Fruit fly (Drosophila melanogaster) whole organism, embryonic: ENCODE data around the gene srl.

Experiments used
- B-H2 ChIP-seq: fragments of 200-800 bp; sonication (Bioruptor generic); optimal IDR thresholded peaks from 2 replicates; lab custom pipeline; 2018; ENCODE audit warnings: missing biosample characterization, mild to moderate bottlenecking, missing genetic modification characterization
- Bgb ChIP-seq: fragments of 200-800 bp; sonication (Bioruptor generic); IDR thresholded peaks from 2 replicates; pipeline ENCODE4 v1.3.6; 2022; ENCODE audit warnings: missing biosample characterization, missing genetic modification characterization; ENCODE audit not compliant: partially characterized antibody
- Bteb2 ChIP-seq: fragments of 200-800 bp; sonication (Bioruptor generic); optimal IDR thresholded peaks from 2 replicates; lab custom pipeline; 2016; ENCODE audit warnings: missing biosample characterization, missing genetic modification characterization
- CG10366 ChIP-seq: fragments of 200-800 bp; sonication (Bioruptor generic); IDR thresholded peaks from 2 replicates; pipeline ENCODE4 v1.3.6; 2022; ENCODE audit warnings: missing biosample characterization, missing genetic modification characterization
- CG11695 ChIP-seq: fragments of 200-800 bp; sonication (Bioruptor generic); IDR thresholded peaks from 3 replicates; pipeline ENCODE4 v1.3.6; 2022; ENCODE audit warnings: missing biosample characterization, missing genetic modification characterization
- CG14710 ChIP-seq: fragments of 200-800 bp; sonication (Bioruptor generic); optimal IDR thresholded peaks from 3 replicates; lab custom pipeline; 2019; ENCODE audit warnings: missing biosample characterization, mild to moderate bottlenecking, missing genetic modification characterization, moderate library complexity
- CG15479 ChIP-seq: fragments of 200-800 bp; sonication (Bioruptor generic); optimal IDR thresholded peaks from 3 replicates; lab custom pipeline; 2019; ENCODE audit warnings: missing biosample characterization, mild to moderate bottlenecking, missing genetic modification characterization, moderate library complexity
- CG1792 ChIP-seq: fragments of 200-800 bp; sonication (Bioruptor generic); optimal IDR thresholded peaks from 2 replicates; lab custom pipeline; 2016; ENCODE audit warnings: missing biosample characterization, missing genetic modification characterization
- CG2202 ChIP-seq: fragments of 200-800 bp; sonication (Bioruptor generic); optimal IDR thresholded peaks from 2 replicates; lab custom pipeline; 2018; ENCODE audit warnings: missing biosample characterization, mild to moderate bottlenecking, missing genetic modification characterization
- CG4424 ChIP-seq: fragments of 200-800 bp; sonication (Bioruptor generic); optimal IDR thresholded peaks from 3 replicates; lab custom pipeline; 2016; ENCODE audit warnings: missing biosample characterization, missing genetic modification characterization
- CG5180 ChIP-seq: fragments of 200-800 bp; sonication (Bioruptor generic); optimal IDR thresholded peaks from 3 replicates; lab custom pipeline; 2017; ENCODE audit warnings: missing biosample characterization, missing genetic modification characterization, mild to moderate bottlenecking, moderate library complexity, missing genetic modification reagents
- CG5953 ChIP-seq: fragments of 200-800 bp; sonication (Bioruptor generic); IDR thresholded peaks from 2 replicates; pipeline ENCODE4 v1.3.6; 2022; ENCODE audit warnings: missing biosample characterization, missing genetic modification characterization
- CG6854 ChIP-seq: fragments of 200-800 bp; sonication (Bioruptor generic); optimal IDR thresholded peaks from 3 replicates; lab custom pipeline; 2017; ENCODE audit warnings: missing biosample characterization, mild to moderate bottlenecking, missing genetic modification characterization
- CG7357 ChIP-seq: fragments of 200-800 bp; sonication (Bioruptor generic); IDR thresholded peaks from 3 replicates; pipeline ENCODE4 v1.3.6; 2022; ENCODE audit warnings: missing biosample characterization, missing genetic modification characterization
- CG7556 ChIP-seq: fragments of 200-800 bp; sonication (Bioruptor generic); optimal IDR thresholded peaks from 2 replicates; lab custom pipeline; 2017; ENCODE audit warnings: missing biosample characterization, mild to moderate bottlenecking, missing genetic modification characterization
- CG8765 ChIP-seq: fragments of 200-800 bp; sonication (Bioruptor generic); IDR thresholded peaks from 2 replicates; pipeline ENCODE4 v1.3.6; 2022; ENCODE audit warnings: missing biosample characterization, missing genetic modification characterization
- CkIIα-i1 ChIP-seq: fragments of 200-800 bp; sonication (Bioruptor generic); IDR thresholded peaks from 2 replicates; pipeline ENCODE4 v1.3.6; 2022; ENCODE audit warnings: missing biosample characterization, missing genetic modification characterization
- D19A ChIP-seq: fragments of 200-800 bp; optimal IDR thresholded peaks from 3 replicates; lab custom pipeline; 2019; ENCODE audit warnings: missing biosample characterization, mild to moderate bottlenecking, missing genetic modification characterization, moderate library complexity
- Dek ChIP-seq: fragments of 200-800 bp; sonication (Bioruptor generic); optimal IDR thresholded peaks from 3 replicates; lab custom pipeline; 2019; ENCODE audit warnings: missing biosample characterization, mild to moderate bottlenecking, missing genetic modification characterization, moderate library complexity
- E2f1 ChIP-seq: fragments of 200-800 bp; sonication (Bioruptor generic); IDR thresholded peaks from 2 replicates; pipeline ENCODE4 v1.3.6; 2022; ENCODE audit warnings: missing biosample characterization, missing genetic modification characterization
- Eip74EF ChIP-seq, 2 experiments: fragments of 200-800 bp in 1 of 2; fragments of >200 bp in 1 of 2; sonication (Bioruptor generic) in 1 of 2; optimal IDR thresholded peaks; 2 replicates each; lab custom pipeline; 2017 to 2019; ENCODE audit warnings: missing biosample characterization in 2 of 2, missing genetic modification characterization in 2 of 2, mild to moderate bottlenecking in 1 of 2, moderate library complexity in 1 of 2
- Hand ChIP-seq: fragments of 200-800 bp; sonication (Bioruptor generic); optimal IDR thresholded peaks from 2 replicates; lab custom pipeline; 2017; ENCODE audit warnings: mild to moderate bottlenecking, missing biosample characterization, missing genetic modification reagents, missing genetic modification characterization
- Hmx ChIP-seq: fragments of 200-800 bp; sonication (Bioruptor generic); optimal IDR thresholded peaks from 2 replicates; lab custom pipeline; 2016; ENCODE audit warnings: missing biosample characterization, missing genetic modification characterization
- Hr78 ChIP-seq, 2 experiments: fragments of 200-800 bp in 1 of 2; fragments of >200 bp in 1 of 2; sonication (Bioruptor generic) in 1 of 2; optimal IDR thresholded peaks; 2 replicates each; lab custom pipeline; 2017 to 2019; ENCODE audit warnings: missing biosample characterization in 2 of 2, missing genetic modification characterization in 2 of 2, mild to moderate bottlenecking in 1 of 2, moderate library complexity in 1 of 2
- NC2β ChIP-seq: fragments of 200-800 bp; sonication (Bioruptor generic); optimal IDR thresholded peaks from 2 replicates; lab custom pipeline; 2016; ENCODE audit warnings: missing biosample characterization, missing genetic modification characterization
- TFAM ChIP-seq: fragments of 200-800 bp; sonication (Bioruptor generic); optimal IDR thresholded peaks from 2 replicates; lab custom pipeline; 2017; ENCODE audit warnings: missing biosample characterization, missing genetic modification characterization, inconsistent platforms
- Xbp1 ChIP-seq: fragments of 200-800 bp; sonication (Bioruptor generic); optimal IDR thresholded peaks from 3 replicates; lab custom pipeline; 2016; ENCODE audit warnings: missing biosample characterization, mild to moderate bottlenecking, missing genetic modification characterization
- Xrp1 ChIP-seq: fragments of 200-800 bp; sonication (Bioruptor generic); IDR thresholded peaks from 2 replicates; pipeline ENCODE4 v1.3.6; 2022; ENCODE audit warnings: missing biosample characterization, missing genetic modification characterization
- ato ChIP-seq: fragments of 200-800 bp; sonication (Bioruptor generic); IDR thresholded peaks from 2 replicates; pipeline ENCODE4 v1.3.6; 2022; ENCODE audit warnings: missing biosample characterization, missing genetic modification characterization; ENCODE audit not compliant: partially characterized antibody
- br ChIP-seq: fragments of >200 bp; optimal IDR thresholded peaks from 2 replicates; lab custom pipeline; 2017
- chn ChIP-seq: fragments of 200-800 bp; sonication (Bioruptor generic); optimal IDR thresholded peaks from 2 replicates; lab custom pipeline; 2016; ENCODE audit warnings: missing biosample characterization, missing genetic modification characterization
- crc ChIP-seq: fragments of 200-800 bp; sonication (Bioruptor generic); optimal IDR thresholded peaks from 2 replicates; lab custom pipeline; 2016; ENCODE audit warnings: missing biosample characterization, missing genetic modification characterization
- dimm ChIP-seq: fragments of 200-800 bp; sonication (Bioruptor generic); IDR thresholded peaks from 2 replicates; pipeline ENCODE4 v1.3.6; 2022; ENCODE audit warnings: missing biosample characterization, missing genetic modification characterization
- fd64A ChIP-seq: fragments of 200-800 bp; sonication (Bioruptor generic); optimal IDR thresholded peaks from 3 replicates; lab custom pipeline; 2018; ENCODE audit warnings: missing biosample characterization, mild to moderate bottlenecking, missing genetic modification characterization
- gem ChIP-seq: fragments of 200-800 bp; sonication (Bioruptor generic); optimal IDR thresholded peaks from 2 replicates; lab custom pipeline; 2019; ENCODE audit warnings: missing biosample characterization, mild to moderate bottlenecking, missing genetic modification characterization, moderate library complexity
- gsb-n ChIP-seq: fragments of 200-800 bp; sonication (Bioruptor generic); optimal IDR thresholded peaks from 3 replicates; lab custom pipeline; 2018; ENCODE audit warnings: missing biosample characterization, mild to moderate bottlenecking, missing genetic modification characterization
- h ChIP-seq: fragments of >200 bp; optimal IDR thresholded peaks from 2 replicates; lab custom pipeline; 2017
- luna ChIP-seq: fragments of 200-800 bp; sonication (Bioruptor generic); optimal IDR thresholded peaks from 2 replicates; lab custom pipeline; 2016; ENCODE audit warnings: missing biosample characterization, missing genetic modification characterization
- mam ChIP-seq: fragments of 200-800 bp; sonication (Bioruptor generic); optimal IDR thresholded peaks from 3 replicates; lab custom pipeline; 2016; ENCODE audit warnings: missing biosample characterization, missing genetic modification characterization
- odd ChIP-seq: fragments of 200-800 bp; sonication (Bioruptor generic); optimal IDR thresholded peaks from 2 replicates; lab custom pipeline; 2017; ENCODE audit warnings: missing biosample characterization, mild to moderate bottlenecking, missing genetic modification characterization
- p53 ChIP-seq: fragments of 200-800 bp; sonication (Bioruptor generic); optimal IDR thresholded peaks from 2 replicates; lab custom pipeline; 2016; ENCODE audit warnings: missing biosample characterization, missing genetic modification characterization
- peb ChIP-seq: fragments of 200-800 bp; sonication (Bioruptor generic); IDR thresholded peaks from 2 replicates; pipeline ENCODE4 v1.3.6; 2022; ENCODE audit warnings: missing biosample characterization, missing genetic modification characterization
- pho ChIP-seq: fragments of 200-800 bp; sonication (Bioruptor generic); optimal IDR thresholded peaks from 2 replicates; lab custom pipeline; 2016; ENCODE audit warnings: missing biosample characterization, missing genetic modification characterization
- pita ChIP-seq: fragments of 200-800 bp; sonication (Bioruptor generic); optimal IDR thresholded peaks from 2 replicates; lab custom pipeline; 2017; ENCODE audit warnings: missing biosample characterization, mild to moderate bottlenecking, missing genetic modification characterization
- sc ChIP-seq, 3 experiments: fragments of >200 bp in 2 of 3; fragments of 200-800 bp in 1 of 3; sonication (Bioruptor generic) in 1 of 3; optimal IDR thresholded peaks; 2 replicates in 2 of 3; 3 replicates in 1 of 3; lab custom pipeline; 2017; ENCODE audit warnings: mild to moderate bottlenecking in 1 of 3, missing biosample characterization in 1 of 3, missing genetic modification characterization in 1 of 3, missing genetic modification reagents in 1 of 3
- tin ChIP-seq: fragments of 200-800 bp; sonication (Bioruptor generic); optimal IDR thresholded peaks from 3 replicates; lab custom pipeline; 2016; ENCODE audit warnings: missing biosample characterization, missing genetic modification characterization
- toy ChIP-seq: fragments of 200-800 bp; sonication (Bioruptor generic); IDR thresholded peaks from 2 replicates; pipeline ENCODE4 v1.3.6; 2022; ENCODE audit warnings: missing biosample characterization, missing genetic modification characterization
- ttk ChIP-seq: fragments of 200-800 bp; sonication (Bioruptor generic); IDR thresholded peaks from 2 replicates; pipeline ENCODE4 v2.1.2; 2022; ENCODE audit warnings: missing biosample characterization, missing genetic modification characterization
- twi ChIP-seq: fragments of 200-800 bp; optimal IDR thresholded peaks from 2 replicates; lab custom pipeline; 2019; ENCODE audit warnings: missing biosample characterization, mild to moderate bottlenecking, missing genetic modification characterization, moderate library complexity

srl gene

DNA sequence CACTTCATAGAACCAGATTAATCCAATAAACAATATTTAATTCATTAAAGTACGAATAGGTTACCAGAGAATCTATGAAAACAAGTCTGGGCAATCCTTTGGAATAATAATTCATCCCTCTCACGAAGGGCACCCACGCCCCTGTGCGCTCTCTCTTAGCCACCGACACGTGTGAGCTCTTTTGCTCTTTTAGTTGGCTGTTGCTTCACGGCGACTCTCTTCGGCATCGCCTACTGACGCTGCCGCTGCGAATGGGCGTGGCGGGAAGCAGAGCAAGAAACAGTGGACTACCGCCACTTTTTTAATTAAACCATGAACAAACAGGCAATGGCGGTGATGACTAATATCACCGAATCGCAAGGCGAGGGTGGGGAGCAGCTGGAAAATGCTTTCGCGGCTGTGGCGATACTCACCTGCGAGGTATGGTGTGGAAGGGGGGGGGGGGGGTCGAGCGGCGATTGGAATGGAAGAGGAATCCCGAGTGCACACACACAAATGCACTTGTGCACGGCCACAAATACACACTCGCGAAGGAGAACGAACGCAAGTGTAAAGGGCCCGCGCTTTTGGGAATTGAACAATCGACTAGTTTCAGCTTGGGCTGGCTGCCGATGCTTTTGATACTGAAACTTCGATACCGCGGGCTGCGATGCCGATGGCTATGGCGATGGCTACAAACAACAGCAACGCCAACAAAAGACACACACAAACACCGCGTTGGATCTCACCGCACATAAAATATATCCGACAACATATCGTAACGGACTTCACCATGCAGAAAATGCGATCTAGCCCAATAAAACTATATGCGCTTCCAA lies 49.3 kb upstream of the srl start (continued):
- peak; percentile 73 for TF ChIP-seq p53
- TF ChIP-seq CG15479 (GFP tag; lab: Kevin White, UChicago) = no peak
- TF ChIP-seq pita (GFP tag; lab: Kevin White, UChicago) = no peak
- peak; percentile 47 for TF ChIP-seq B-H2 (GFP tag; lab: Kevin White, UChicago)
- TF ChIP-seq ato (GFP tag; lab: Robert Waterston, UW) = no peak
- TF ChIP-seq peb (GFP tag; lab: Robert Waterston, UW) = peak; percentile 52; the same call in 1 of the 2 replicates
- TF ChIP-seq mam (GFP tag; lab: Kevin White, UChicago) = peak; percentile 91
- TF ChIP-seq twi (tag; lab: Kevin White, UChicago) = no peak
- peak; percentile 79 for TF ChIP-seq NC2β (GFP tag; lab: Kevin White, UChicago)
- TF ChIP-seq TFAM (GFP tag; lab: Kevin White, UChicago) = peak; percentile 34
- peak; percentile 73 for TF ChIP-seq Hmx
- TF ChIP-seq Hand (GFP tag; lab: Kevin White, UChicago) = peak; percentile 51
- peak; percentile 82 for TF ChIP-seq odd (GFP tag; lab: Kevin White, UChicago)
- TF ChIP-seq Xbp1 (GFP tag; lab: Kevin White, UChicago) = peak; percentile 93
- TF ChIP-seq tin (GFP tag; lab: Kevin White, UChicago) = peak; percentile 87
- peak; percentile 46 for TF ChIP-seq fd64A (GFP tag; lab: Kevin White, UChicago)
- TF ChIP-seq sc (optimal IDR thresholded peaks at IDR 0.05; lab: Kevin White, UChicago) = no peak
- peak; percentile 60 for TF ChIP-seq sc (GFP tag; optimal IDR thresholded peaks at IDR 0.05; lab: Kevin White, UChicago)
- TF ChIP-seq CG11695 (GFP tag; lab: Robert Waterston, UW) = peak; percentile 89
- peak; percentile 77 for TF ChIP-seq luna (GFP tag; lab: Kevin White, UChicago)
- TF ChIP-seq br = no peak
- TF ChIP-seq CG6854 (GFP tag; lab: Kevin White, UChicago) = peak; percentile 79
- TF ChIP-seq toy (GFP tag; lab: Robert Waterston, UW) = peak; percentile 80
- TF ChIP-seq Dek (tag; lab: Kevin White, UChicago) = peak; percentile 77
- TF ChIP-seq CG1792 (GFP tag; lab: Kevin White, UChicago) = peak; percentile 78
- peak; percentile 55; the same call in 1 of the 2 replicates for TF ChIP-seq CG8765 (GFP tag; lab: Robert Waterston, UW)
- peak; percentile 58 for TF ChIP-seq crc (GFP tag; lab: Kevin White, UChicago)
- peak; percentile 88 for TF ChIP-seq CG10366
- TF ChIP-seq Eip74EF (GFP tag; optimal IDR thresholded peaks at IDR 0.05; lab: Kevin White, UChicago) = peak in 1 of 2 experiments; percentile 56
- peak; percentile 79 for TF ChIP-seq ttk (GFP tag; lab: Robert Waterston, UW)
- peak; percentile 91 for TF ChIP-seq Xrp1 (GFP tag; lab: Robert Waterston, UW)
- TF ChIP-seq Bgb = no peak; the same call in 1 of the 2 replicates
- TF ChIP-seq pho (GFP tag; lab: Kevin White, UChicago) = peak; percentile 86
- peak; percentile 66 for TF ChIP-seq dimm (GFP tag; lab: Robert Waterston, UW)
- peak; percentile 91 for TF ChIP-seq Bteb2 (GFP tag; lab: Kevin White, UChicago)
- peak; percentile 90 for TF ChIP-seq CG4424
- TF ChIP-seq CG5953 = peak; percentile 80; the same call in 1 of the 2 replicates
- TF ChIP-seq CG2202 (tag; lab: Kevin White, UChicago) = peak; percentile 61
- peak in 1 of 2 experiments; percentile 52 for TF ChIP-seq Hr78 (GFP tag; optimal IDR thresholded peaks at IDR 0.05; lab: Kevin White, UChicago)
- TF ChIP-seq CG7357 (GFP tag; lab: Robert Waterston, UW) = peak; percentile 67
- no peak for TF ChIP-seq CG5180 (GFP tag; lab: Kevin White, UChicago)
- peak; percentile 91 for TF ChIP-seq gem (tag; lab: Kevin White, UChicago)
- TF ChIP-seq h (lab: Kevin White, UChicago) = no peak
- peak; percentile 83 for TF ChIP-seq E2f1 (GFP tag; lab: Robert Waterston, UW)
- peak; percentile 78 for TF ChIP-seq D19A
- peak; percentile 42 for TF ChIP-seq gsb-n (tag; lab: Kevin White, UChicago)
- TF ChIP-seq chn = peak; percentile 87
- TF ChIP-seq CG14710 (tag; lab: Kevin White, UChicago) = peak; percentile 60
- 0 out of 2 replicates have a peak, but pooled peaks have one; percentile 15 for TF ChIP-seq CkIIα-i1
- TF ChIP-seq CG7556 = peak; percentile 87
